Worm (Caenorhabditis elegans): ENCODE data around the gene Y54G2A.38.
A peak's percentile ranks its signal among the peaks of the same experiment; 100 is the strongest.

Gene Y54G2A.38

DNA sequence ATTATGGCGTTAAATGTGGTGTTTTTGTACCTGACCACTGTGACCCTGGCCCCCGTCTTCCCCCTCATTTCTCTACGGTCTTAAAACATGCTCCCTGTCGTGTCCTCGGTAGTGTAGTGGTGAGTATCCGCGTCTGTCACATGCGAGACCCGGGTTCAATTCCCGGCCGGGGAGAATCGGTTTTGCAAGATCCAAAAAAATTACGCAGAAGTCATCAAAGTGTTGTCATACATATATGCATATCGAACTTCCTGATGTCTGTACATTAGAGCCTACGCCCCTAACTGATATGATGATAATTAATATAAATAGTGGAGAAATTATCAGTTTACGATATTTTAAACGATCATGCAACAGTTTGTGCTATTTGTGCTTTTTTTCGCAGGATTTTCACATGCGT lies 46.3 kb downstream of the Y54G2A.38 start, which contains the start of gene Y54G2A.45 (continued):
- no peak for TF ChIP-seq ceh-63 (GFP tag; optimal IDR thresholded peaks at IDR 0.05)
- TF ChIP-seq unc-130 (tag; optimal IDR thresholded peaks at IDR 0.05): no peak
- TF ChIP-seq dsc-1 (tag; optimal IDR thresholded peaks at IDR 0.05): peak; percentile 18
- TF ChIP-seq elt-3 (tag; optimal IDR thresholded peaks at IDR 0.05): no peak
- no peak for TF ChIP-seq sptf-1 (tag; optimal IDR thresholded peaks at IDR 0.05)
- no peak for TF ChIP-seq C34B4.2 (tag; optimal IDR thresholded peaks at IDR 0.05)
- no peak for TF ChIP-seq fos-1 (tag; optimal IDR thresholded peaks at IDR 0.05)
- no peak for TF ChIP-seq alr-1 (tag; optimal IDR thresholded peaks at IDR 0.05; ENCODE audit: borderline replicate concordance)
- no peak for TF ChIP-seq skn-1 (tag; optimal IDR thresholded peaks at IDR 0.05)
- no peak for TF ChIP-seq sup-37 (GFP tag; optimal IDR thresholded peaks at IDR 0.05)
- TF ChIP-seq efl-1 (optimal IDR thresholded peaks at IDR 0.05): peak in 1 of 2 experiments; percentile 32
- no peak for TF ChIP-seq efl-1 (GFP tag; optimal IDR thresholded peaks at IDR 0.05 in 1 of 2)
- no peak for TF ChIP-seq mep-1 (tag; optimal IDR thresholded peaks at IDR 0.05)
- TF ChIP-seq fkh-4 (tag; optimal IDR thresholded peaks at IDR 0.05; ENCODE audit: borderline replicate concordance): no peak
- TF ChIP-seq unc-98 (GFP tag; IDR thresholded peaks at IDR 0.05): no peak
- no peak for TF ChIP-seq pax-3 (tag; optimal IDR thresholded peaks at IDR 0.05)
- TF ChIP-seq lir-3 (tag; optimal IDR thresholded peaks at IDR 0.05; ENCODE audit: poor library complexity): no peak
- TF ChIP-seq nhr-47 (tag; optimal IDR thresholded peaks at IDR 0.05): peak; percentile 57
- TF ChIP-seq lin-13 (GFP tag; optimal IDR thresholded peaks at IDR 0.05): no peak
- no peak for TF ChIP-seq unc-86 (tag; optimal IDR thresholded peaks at IDR 0.05)
- peak in 1 of 2 experiments; percentile 28 for TF ChIP-seq mdl-1 (tag; optimal IDR thresholded peaks at IDR 0.05)
- TF ChIP-seq rnt-1 (tag; optimal IDR thresholded peaks at IDR 0.05): peak; percentile 60
- no peak for TF ChIP-seq snpc-4 (tag; optimal IDR thresholded peaks at IDR 0.05)
- TF ChIP-seq dpl-1 (GFP tag; optimal IDR thresholded peaks at IDR 0.05): peak in 1 of 3 experiments; percentile 5
- TF ChIP-seq sox-4 (tag; optimal IDR thresholded peaks at IDR 0.05): no peak
- TF ChIP-seq fkh-8 (tag; optimal IDR thresholded peaks at IDR 0.05): no peak
- peak in 1 of 2 experiments; percentile 57 for TF ChIP-seq lsy-2 (tag; optimal IDR thresholded peaks at IDR 0.05)
- no peak for TF ChIP-seq efl-3 (GFP tag; optimal IDR thresholded peaks at IDR 0.05)
- no peak for TF ChIP-seq F16B12.6 (tag; optimal IDR thresholded peaks at IDR 0.05)
- TF ChIP-seq zip-4 (GFP tag; optimal IDR thresholded peaks at IDR 0.05): no peak
- TF ChIP-seq Y116A8C.19 (tag; optimal IDR thresholded peaks at IDR 0.05; ENCODE audit: borderline replicate concordance): no peak
- no peak for TF ChIP-seq ama-1 (optimal IDR thresholded peaks at IDR 0.05)
- TF ChIP-seq nhr-76 (tag; optimal IDR thresholded peaks at IDR 0.05): no peak
- TF ChIP-seq snu-23 (GFP tag; optimal IDR thresholded peaks at IDR 0.05): peak; percentile 36
- peak; percentile 5 for TF ChIP-seq nhr-77 (tag; optimal IDR thresholded peaks at IDR 0.05)
- no peak for TF ChIP-seq nhr-237 (tag; optimal IDR thresholded peaks at IDR 0.05)
- TF ChIP-seq ces-1 (GFP tag; optimal IDR thresholded peaks at IDR 0.05): no peak
- no peak for TF ChIP-seq ceh-88 (GFP tag; IDR thresholded peaks at IDR 0.05)
- no peak for TF ChIP-seq unc-30 (tag; optimal IDR thresholded peaks at IDR 0.05)
- no peak for TF ChIP-seq aly-2 (tag; optimal IDR thresholded peaks at IDR 0.05)
- no peak for TF ChIP-seq blmp-1 (tag; optimal IDR thresholded peaks at IDR 0.05)
- TF ChIP-seq nhr-85 (tag): no peak
- peak; percentile 64 for TF ChIP-seq elt-2 (tag; optimal IDR thresholded peaks at IDR 0.05)
- TF ChIP-seq jun-1 (tag; optimal IDR thresholded peaks at IDR 0.05): no peak
- peak; percentile 1 for TF ChIP-seq hpl-2 (GFP tag; optimal IDR thresholded peaks at IDR 0.05)
- peak; percentile 18 for TF ChIP-seq egl-13 (tag; optimal IDR thresholded peaks at IDR 0.05)
- TF ChIP-seq mef-2 (tag; optimal IDR thresholded peaks at IDR 0.05): no peak
- TF ChIP-seq mab-9 (GFP tag; IDR thresholded peaks at IDR 0.05): no peak
- TF ChIP-seq ceh-8 (GFP tag; optimal IDR thresholded peaks at IDR 0.05): no peak
- peak in 1 of 2 experiments; percentile 55 for TF ChIP-seq lin-35 (GFP tag; optimal IDR thresholded peaks at IDR 0.05)
- no peak for TF ChIP-seq tbx-2 (tag; optimal IDR thresholded peaks at IDR 0.05)
- TF ChIP-seq ceh-82 (tag; optimal IDR thresholded peaks at IDR 0.05): peak in 1 of 3 experiments; percentile 6
- no peak for TF ChIP-seq nhr-11 (tag; optimal IDR thresholded peaks at IDR 0.05)
- no peak for TF ChIP-seq aha-1 (tag; optimal IDR thresholded peaks at IDR 0.05)
- TF ChIP-seq unc-62 (GFP tag; optimal IDR thresholded peaks at IDR 0.05): no peak

Measured in whole organism, L1 larva.